Worm (Caenorhabditis elegans): Measurements from ENCODE around the gene F33H1.4.
A peak's percentile ranks its signal among the peaks of the same experiment; 100 is the strongest.

The F33H1.4 gene

ce11 chrII:10221627-10222026 is 47.2 kb downstream of the F33H1.4 start:
- TF ChIP-seq nhr-6 (tag; optimal IDR thresholded peaks at IDR 0.05), result no peak
- TF ChIP-seq nhr-237 (tag; optimal IDR thresholded peaks at IDR 0.05), result no peak
- TF ChIP-seq fos-1 (tag; optimal IDR thresholded peaks at IDR 0.05), result peak; percentile 94
- peak; percentile 11 for TF ChIP-seq gmeb-1 (tag; optimal IDR thresholded peaks at IDR 0.05)
- no peak for TF ChIP-seq ztf-4 (tag; optimal IDR thresholded peaks at IDR 0.05)
- no peak for TF ChIP-seq lin-39 (tag; optimal IDR thresholded peaks at IDR 0.05)
- TF ChIP-seq mbf-1 (tag; optimal IDR thresholded peaks at IDR 0.05), result no peak
- TF ChIP-seq aly-2 (tag; optimal IDR thresholded peaks at IDR 0.05), result no peak
- TF ChIP-seq nhr-25 (tag; optimal IDR thresholded peaks at IDR 0.05), result no peak
- no peak for TF ChIP-seq mdl-1 (tag; optimal IDR thresholded peaks at IDR 0.05)
- TF ChIP-seq sem-4 (tag; optimal IDR thresholded peaks at IDR 0.05), result no peak
- TF ChIP-seq ztf-11 (tag; optimal IDR thresholded peaks at IDR 0.05), result no peak
- no peak for TF ChIP-seq F13H6.1 (tag; optimal IDR thresholded peaks at IDR 0.05)
- TF ChIP-seq alr-1 (tag; optimal IDR thresholded peaks at IDR 0.05), result no peak
- TF ChIP-seq nhr-21 (tag; optimal IDR thresholded peaks at IDR 0.05), result no peak
- TF ChIP-seq sma-9 (GFP tag; optimal IDR thresholded peaks at IDR 0.05), result peak; percentile 45
- no peak for TF ChIP-seq sma-9 (tag; optimal IDR thresholded peaks at IDR 0.05)
- TF ChIP-seq ztf-1 (GFP tag; conservative IDR thresholded peaks at IDR 0.05), result no peak
- TF ChIP-seq snpc-4 (tag; optimal IDR thresholded peaks at IDR 0.05), result no peak
- no peak for TF ChIP-seq nhr-11 (tag; optimal IDR thresholded peaks at IDR 0.05)
- TF ChIP-seq peb-1 (tag; optimal IDR thresholded peaks at IDR 0.05), result no peak
- TF ChIP-seq egl-27 (tag; optimal IDR thresholded peaks at IDR 0.05), result no peak
- TF ChIP-seq elt-3 (tag; optimal IDR thresholded peaks at IDR 0.05), result no peak
- TF ChIP-seq nhr-77 (tag; optimal IDR thresholded peaks at IDR 0.05), result no peak
- TF ChIP-seq zag-1 (tag; optimal IDR thresholded peaks at IDR 0.05), result no peak
- no peak for TF ChIP-seq unc-39 (tag; optimal IDR thresholded peaks at IDR 0.05)
- TF ChIP-seq elt-1 (tag; optimal IDR thresholded peaks at IDR 0.05), result no peak
- no peak for TF ChIP-seq nhr-23 (tag; optimal IDR thresholded peaks at IDR 0.05)
- TF ChIP-seq unc-55 (GFP tag; optimal IDR thresholded peaks at IDR 0.05), result no peak
- no peak for TF ChIP-seq blmp-1 (tag; optimal IDR thresholded peaks at IDR 0.05; ENCODE audit: insufficient read depth)
- peak; percentile 33 for TF ChIP-seq crh-2 (tag; optimal IDR thresholded peaks at IDR 0.05)
- no peak for TF ChIP-seq ama-1 (optimal IDR thresholded peaks at IDR 0.05)
- TF ChIP-seq lsy-2 (tag; optimal IDR thresholded peaks at IDR 0.05), result no peak
- TF ChIP-seq C34F6.9 (tag; optimal IDR thresholded peaks at IDR 0.05), result no peak
- no peak for TF ChIP-seq lin-13 (GFP tag; optimal IDR thresholded peaks at IDR 0.05)
- no peak for TF ChIP-seq dmd-4 (tag; optimal IDR thresholded peaks at IDR 0.05)
- no peak for TF ChIP-seq ceh-82 (tag; optimal IDR thresholded peaks at IDR 0.05)
- peak; percentile 65 for TF ChIP-seq skn-1 (tag; optimal IDR thresholded peaks at IDR 0.05)

DNA sequence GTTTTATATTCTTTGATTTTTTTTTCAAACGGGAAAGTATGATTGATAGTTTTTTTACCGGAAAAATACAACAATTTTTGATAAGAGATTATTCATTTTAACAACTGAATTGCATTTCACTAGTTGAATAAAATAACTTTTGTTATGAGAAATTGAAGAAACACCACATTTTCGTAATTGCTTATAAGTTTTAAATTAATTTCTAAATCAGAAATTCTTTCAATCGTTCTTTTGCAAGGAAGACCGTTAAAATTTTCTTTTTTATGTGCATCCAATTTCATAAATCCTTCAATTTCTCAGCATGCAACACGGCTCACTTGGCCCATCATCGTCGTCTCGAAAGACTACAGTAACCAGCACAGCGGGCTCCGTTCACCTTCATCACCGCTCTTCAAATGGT is 48.1 kb downstream of the F33H1.4 start, which contains the start of gene plc-3:
plc-3 (plus strand) TSS at position 301 of the 400 bp plus-strand sequence.
- TF ChIP-seq lin-39 (tag; optimal IDR thresholded peaks at IDR 0.05), result no peak
- TF ChIP-seq unc-55 (GFP tag; optimal IDR thresholded peaks at IDR 0.05), result no peak
- no peak for TF ChIP-seq ztf-1 (GFP tag; conservative IDR thresholded peaks at IDR 0.05)
- TF ChIP-seq F13H6.1 (tag; optimal IDR thresholded peaks at IDR 0.05), result no peak
- no peak for TF ChIP-seq dmd-4 (tag; optimal IDR thresholded peaks at IDR 0.05)
- TF ChIP-seq ztf-4 (tag; optimal IDR thresholded peaks at IDR 0.05), result no peak
- TF ChIP-seq lin-13 (GFP tag; optimal IDR thresholded peaks at IDR 0.05), result no peak
- no peak for TF ChIP-seq ceh-82 (tag; optimal IDR thresholded peaks at IDR 0.05)
- no peak for TF ChIP-seq lsy-2 (tag; optimal IDR thresholded peaks at IDR 0.05)
- TF ChIP-seq C34F6.9 (tag; optimal IDR thresholded peaks at IDR 0.05), result no peak
- TF ChIP-seq nhr-6 (tag; optimal IDR thresholded peaks at IDR 0.05), result no peak
- no peak for TF ChIP-seq aly-2 (tag; optimal IDR thresholded peaks at IDR 0.05)
- TF ChIP-seq crh-2 (tag; optimal IDR thresholded peaks at IDR 0.05), result no peak

- TF ChIP-seq ZK546.5 (tag; optimal IDR thresholded peaks at IDR 0.05) (no peak), nhr-11 (tag; optimal IDR thresholded peaks at IDR 0.05) (no peak), nhr-129 (tag; optimal IDR thresholded peaks at IDR 0.05) (no peak), sma-9 (GFP tag; optimal IDR thresholded peaks at IDR 0.05) (no peak), sma-9 (tag; optimal IDR thresholded peaks at IDR 0.05) (no peak), ceh-16 (tag; optimal IDR thresholded peaks at IDR 0.05) (no peak), elt-1 (tag; optimal IDR thresholded peaks at IDR 0.05) (no peak)
Measured at ce11 chrII:10227030-10227429, 52.6 kb downstream of the F33H1.4 start, which contains the start of gene srh-135. Gene srh-135 (minus strand): TSS chrII:10227130.
